Fruit fly (Drosophila melanogaster) whole organism, adult: ENCODE data around the gene TwdlV.

Source experiments
- CG11617 ChIP-seq: fragments of 200-800 bp; sonication (Bioruptor generic); optimal IDR thresholded peaks from 2 replicates; lab custom pipeline; 2017; ENCODE audit warnings: mild to moderate bottlenecking, missing biosample characterization, missing genetic modification reagents, missing genetic modification characterization
- CG12768 ChIP-seq: fragments of 200-800 bp; sonication (Bioruptor generic); optimal IDR thresholded peaks from 2 replicates; lab custom pipeline; 2017; ENCODE audit warnings: missing biosample characterization, missing genetic modification characterization, mild to moderate bottlenecking, moderate library complexity, missing genetic modification reagents
- CG14711 ChIP-seq: fragments of 200-800 bp; sonication (Bioruptor generic); optimal IDR thresholded peaks from 2 replicates; lab custom pipeline; 2018; ENCODE audit warnings: missing biosample characterization, mild to moderate bottlenecking, missing genetic modification characterization, moderate library complexity
- CG1620 ChIP-seq: fragments of 200-800 bp; sonication (Bioruptor generic); optimal IDR thresholded peaks from 2 replicates; lab custom pipeline; 2016; ENCODE audit warnings: missing biosample characterization, missing genetic modification characterization
- CG33017 ChIP-seq: fragments of 200-800 bp; sonication (Bioruptor generic); optimal IDR thresholded peaks from 2 replicates; lab custom pipeline; 2018; ENCODE audit warnings: missing biosample characterization, mild to moderate bottlenecking, missing genetic modification characterization, moderate library complexity
- CG5204 ChIP-seq: fragments of 200-800 bp; sonication (Bioruptor generic); optimal IDR thresholded peaks from 2 replicates; lab custom pipeline; 2016; ENCODE audit warnings: missing biosample characterization, missing genetic modification characterization
- CG7045 ChIP-seq: fragments of 200-800 bp; sonication (Bioruptor generic); optimal IDR thresholded peaks from 2 replicates; lab custom pipeline; 2017; ENCODE audit warnings: missing biosample characterization, mild to moderate bottlenecking, missing genetic modification characterization
- CG7101 ChIP-seq: fragments of 200-800 bp; sonication (Bioruptor generic); optimal IDR thresholded peaks from 2 replicates; lab custom pipeline; 2018; ENCODE audit warnings: missing biosample characterization, mild to moderate bottlenecking, missing genetic modification characterization, moderate library complexity
- Clk ChIP-seq: fragments of 200-800 bp; sonication (Bioruptor generic); optimal IDR thresholded peaks from 2 replicates; lab custom pipeline; 2017; ENCODE audit warnings: missing biosample characterization, missing genetic modification characterization
- Crg-1 ChIP-seq: fragments of 200-800 bp; sonication (Bioruptor generic); optimal IDR thresholded peaks from 2 replicates; lab custom pipeline; 2016; ENCODE audit warnings: missing biosample characterization, missing genetic modification characterization
- Hr96 ChIP-seq: fragments of 200-800 bp; sonication (Bioruptor generic); optimal IDR thresholded peaks from 2 replicates; lab custom pipeline; 2016; ENCODE audit warnings: missing biosample characterization, missing genetic modification characterization
- Mnt ChIP-seq: fragments of 200-800 bp; sonication (Bioruptor generic); optimal IDR thresholded peaks from 2 replicates; lab custom pipeline; 2016; ENCODE audit warnings: missing biosample characterization, mild to moderate bottlenecking, missing genetic modification characterization
- bab1 ChIP-seq: fragments of 200-800 bp; sonication (Bioruptor generic); optimal IDR thresholded peaks from 3 replicates; lab custom pipeline; 2019; ENCODE audit warnings: missing biosample characterization, mild to moderate bottlenecking, missing genetic modification characterization, moderate library complexity
- cic ChIP-seq: fragments of 200-800 bp; sonication (Bioruptor generic); optimal IDR thresholded peaks from 2 replicates; lab custom pipeline; 2017; ENCODE audit warnings: missing biosample characterization, mild to moderate bottlenecking, missing genetic modification characterization, moderate library complexity
- cnc ChIP-seq, 2 experiments: fragments of >200 bp; optimal IDR thresholded peaks; 2 replicates each; lab custom pipeline; 2017
- kay ChIP-seq: fragments of 200-800 bp; sonication (Bioruptor generic); peaks from one replicate; lab custom pipeline; 2016; ENCODE audit warnings: missing biosample characterization, missing genetic modification characterization, borderline replicate concordance
- ovo ChIP-seq: fragments of 200-800 bp; sonication (Bioruptor generic); optimal IDR thresholded peaks from 2 replicates; lab custom pipeline; 2016; ENCODE audit warnings: missing biosample characterization, missing genetic modification characterization
- pad ChIP-seq: fragments of 200-800 bp; sonication (Bioruptor generic); optimal IDR thresholded peaks from 3 replicates; lab custom pipeline; 2017; ENCODE audit warnings: missing biosample characterization, missing genetic modification characterization, mild to moderate bottlenecking, moderate library complexity, missing genetic modification reagents
- tj ChIP-seq: fragments of 200-800 bp; sonication (Bioruptor generic); optimal IDR thresholded peaks from 3 replicates; lab custom pipeline; 2017; ENCODE audit warnings: missing biosample characterization, mild to moderate bottlenecking, missing genetic modification characterization, moderate library complexity
- toe ChIP-seq: fragments of 200-800 bp; sonication (Bioruptor generic); optimal IDR thresholded peaks from 2 replicates; lab custom pipeline; 2016; ENCODE audit warnings: missing biosample characterization, missing genetic modification characterization

The TwdlV gene

dm6 chr3R:4249947-4250346, 4.6 kb upstream of the TwdlV start:
- TF ChIP-seq CG14711 (tag; lab: Kevin White, UChicago) (no peak), cic (GFP tag; lab: Kevin White, UChicago) (no peak), bab1 (GFP tag; lab: Kevin White, UChicago) (no peak), CG11617 (GFP tag; lab: Kevin White, UChicago) (no peak), CG33017 (tag; lab: Kevin White, UChicago) (no peak), tj (no peak), CG7101 (no peak)

- no peak for TF ChIP-seq CG11617 (GFP tag; lab: Kevin White, UChicago)
- TF ChIP-seq CG7045 (GFP tag; lab: Kevin White, UChicago) = no peak
- TF ChIP-seq Crg-1 (GFP tag; lab: Kevin White, UChicago) = no peak
- no peak for TF ChIP-seq cnc (optimal IDR thresholded peaks at IDR 0.05; lab: Kevin White, UChicago)
- TF ChIP-seq kay (GFP tag; lab: Kevin White, UChicago) = peak; percentile 74
- no peak for TF ChIP-seq Clk
- TF ChIP-seq cic (GFP tag; lab: Kevin White, UChicago) = no peak
- no peak for TF ChIP-seq CG12768
- TF ChIP-seq Hr96 (GFP tag; lab: Kevin White, UChicago) = no peak
Observed at dm6 chr3R:4251241-4251640, 3.3 kb upstream of the TwdlV start, which contains the start of gene TwdlG. TwdlG (minus strand) TSS chr3R:4251341.

- no peak for TF ChIP-seq kay (GFP tag; lab: Kevin White, UChicago)
- TF ChIP-seq CG7101 = no peak
- no peak for TF ChIP-seq CG33017 (tag; lab: Kevin White, UChicago)
- no peak for TF ChIP-seq pad (GFP tag; lab: Kevin White, UChicago)
- no peak for TF ChIP-seq Clk
- no peak for TF ChIP-seq CG12768
- no peak for TF ChIP-seq CG1620 (GFP tag; lab: Kevin White, UChicago)
- no peak for TF ChIP-seq toe (GFP tag; lab: Kevin White, UChicago)
- TF ChIP-seq cnc (optimal IDR thresholded peaks at IDR 0.05; lab: Kevin White, UChicago) = no peak
- no peak for TF ChIP-seq cic (GFP tag; lab: Kevin White, UChicago)
- TF ChIP-seq Mnt = no peak
Observed at dm6 chr3R:4252943-4253342, 1.6 kb upstream of the TwdlV start, which contains the start of gene CG14644. CG14644 (minus strand) TSS chr3R:4253043.

dm6 chr3R:4256672-4257071, 2.2 kb downstream of the TwdlV start, which contains the start of gene Or82a:
Or82a (plus strand) TSS chr3R:4256972.
- no peak for TF ChIP-seq cnc (optimal IDR thresholded peaks at IDR 0.05; lab: Kevin White, UChicago)
- TF ChIP-seq CG5204 (GFP tag; lab: Kevin White, UChicago) = no peak
- TF ChIP-seq ovo (GFP tag; lab: Kevin White, UChicago) = no peak
- TF ChIP-seq Clk = no peak

- peak; percentile 17 for TF ChIP-seq kay (GFP tag; lab: Kevin White, UChicago)
- TF ChIP-seq Hr96 (GFP tag; lab: Kevin White, UChicago) = no peak
Observed at dm6 chr3R:4266470-4266869, 12.0 kb downstream of the TwdlV start, which contains the start of gene CG1092. CG1092 (plus strand) TSS chr3R:4266770.

- no peak for TF ChIP-seq pad (GFP tag; lab: Kevin White, UChicago)
- TF ChIP-seq Clk = no peak
- TF ChIP-seq cic (GFP tag; lab: Kevin White, UChicago) = no peak
- no peak for TF ChIP-seq ovo (GFP tag; lab: Kevin White, UChicago)
Observed at dm6 chr3R:4268339-4268738, 13.8 kb downstream of the TwdlV start.

dm6 chr3R:4277828-4278227, 23.3 kb downstream of the TwdlV start, which contains the start of gene flip:
flip (minus strand) TSS chr3R:4277928.
- TF ChIP-seq pad (GFP tag; lab: Kevin White, UChicago) (no peak), CG7045 (GFP tag; lab: Kevin White, UChicago) (no peak), CG14711 (tag; lab: Kevin White, UChicago) (no peak), CG11617 (GFP tag; lab: Kevin White, UChicago) (no peak), cnc (optimal IDR thresholded peaks at IDR 0.05; lab: Kevin White, UChicago) (no peak), CG33017 (tag; lab: Kevin White, UChicago) (no peak), Hr96 (GFP tag; lab: Kevin White, UChicago) (no peak), toe (GFP tag; lab: Kevin White, UChicago) (no peak), CG1620 (GFP tag; lab: Kevin White, UChicago) (no peak), CG12768 (no peak), cic (GFP tag; lab: Kevin White, UChicago) (no peak), kay (GFP tag; lab: Kevin White, UChicago) (no peak), Crg-1 (GFP tag; lab: Kevin White, UChicago) (no peak), tj (no peak)

dm6 chr3R:4280062-4280461, 25.6 kb downstream of the TwdlV start, which contains the start of gene cpx:
cpx (plus strand) TSS chr3R:4280221.
- no peak for TF ChIP-seq Crg-1 (GFP tag; lab: Kevin White, UChicago)
- no peak for TF ChIP-seq CG33017 (tag; lab: Kevin White, UChicago)
- no peak for TF ChIP-seq CG1620 (GFP tag; lab: Kevin White, UChicago)
- TF ChIP-seq CG7101 = no peak
- no peak for TF ChIP-seq tj
